Worm (Caenorhabditis elegans) whole organism, L4 larva: Measurements from ENCODE around the gene ZK512.10.

Source experiments
- ceh-20 ChIP-seq: fragments of 200-800 bp; sonication (Bioruptor generic); IDR thresholded peaks from 2 replicates; pipeline ENCODE4 v1.3.6; 2022; ENCODE audit warnings: missing genetic modification reagents, missing genetic modification characterization, missing compliant biosample characterization
- mxl-3 ChIP-seq: fragments of 200-800 bp; sonication (Bioruptor generic); optimal IDR thresholded peaks from 2 replicates; lab custom pipeline; 2018; ENCODE audit warnings: mild to moderate bottlenecking, missing genetic modification characterization, missing compliant biosample characterization
- nhr-10 ChIP-seq: fragments of 150-350 bp; optimal IDR thresholded peaks from 2 replicates; lab custom pipeline; 2014; ENCODE audit warnings: missing biosample characterization, missing genetic modification characterization
- nhr-28 ChIP-seq: fragments of 150-350 bp; optimal IDR thresholded peaks from 2 replicates; lab custom pipeline; 2014; ENCODE audit warnings: missing biosample characterization, missing genetic modification characterization

- TF ChIP-seq mxl-3 (GFP tag; lab: Kevin White, UChicago) (no peak), nhr-28 (tag; lab: Kevin White, UChicago) (no peak), nhr-10 (tag; lab: Kevin White, UChicago) (no peak), ceh-20 (GFP tag; lab: Robert Waterston, UW) (no peak)
Measured at ce11 chrIII:9151782-9152181, 21.1 kb downstream of the ZK512.10 start.
